Worm (Caenorhabditis elegans) whole organism, midembryonic: ENCODE measurements around the gene srh-171.

ENCODE experiments used
- cog-1 ChIP-seq: sonication (generic microtip); optimal IDR thresholded peaks from 2 replicates; lab custom pipeline; 2016; ENCODE audit warnings: missing genetic modification characterization, missing compliant biosample characterization
- flt-1 ChIP-seq: fragments of 200-800 bp; sonication (Bioruptor generic); IDR thresholded peaks from 2 replicates; pipeline ENCODE4 v1.3.6; 2022; ENCODE audit warnings: missing genetic modification characterization, missing compliant biosample characterization

DNA sequence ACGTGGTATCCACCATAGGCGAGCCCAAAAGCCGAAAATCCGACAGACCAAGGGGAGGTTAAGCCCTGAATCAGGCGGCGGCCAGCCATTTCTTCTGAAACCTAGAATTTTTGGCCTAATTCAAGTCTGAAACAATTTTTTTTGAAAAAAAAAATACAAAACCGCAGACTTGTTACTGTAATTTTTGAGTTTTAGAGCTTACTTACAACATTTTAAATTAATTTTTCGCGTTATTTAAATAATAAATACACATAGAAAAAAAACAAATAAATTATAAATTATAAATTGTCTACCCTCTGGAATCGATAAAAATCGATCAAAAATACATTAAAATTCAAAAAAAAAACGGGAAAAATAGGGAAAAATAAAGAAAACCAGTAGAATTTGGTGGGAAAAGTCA is 19.0 kb upstream of the srh-171 start, which contains the start of gene dhs-24:
- TF ChIP-seq flt-1 (GFP tag; lab: Robert Waterston, UW) (no peak), cog-1 (no peak)
